Fruit fly (Drosophila melanogaster): ENCODE measurements around the gene CG5418.

Gene CG5418

DNA sequence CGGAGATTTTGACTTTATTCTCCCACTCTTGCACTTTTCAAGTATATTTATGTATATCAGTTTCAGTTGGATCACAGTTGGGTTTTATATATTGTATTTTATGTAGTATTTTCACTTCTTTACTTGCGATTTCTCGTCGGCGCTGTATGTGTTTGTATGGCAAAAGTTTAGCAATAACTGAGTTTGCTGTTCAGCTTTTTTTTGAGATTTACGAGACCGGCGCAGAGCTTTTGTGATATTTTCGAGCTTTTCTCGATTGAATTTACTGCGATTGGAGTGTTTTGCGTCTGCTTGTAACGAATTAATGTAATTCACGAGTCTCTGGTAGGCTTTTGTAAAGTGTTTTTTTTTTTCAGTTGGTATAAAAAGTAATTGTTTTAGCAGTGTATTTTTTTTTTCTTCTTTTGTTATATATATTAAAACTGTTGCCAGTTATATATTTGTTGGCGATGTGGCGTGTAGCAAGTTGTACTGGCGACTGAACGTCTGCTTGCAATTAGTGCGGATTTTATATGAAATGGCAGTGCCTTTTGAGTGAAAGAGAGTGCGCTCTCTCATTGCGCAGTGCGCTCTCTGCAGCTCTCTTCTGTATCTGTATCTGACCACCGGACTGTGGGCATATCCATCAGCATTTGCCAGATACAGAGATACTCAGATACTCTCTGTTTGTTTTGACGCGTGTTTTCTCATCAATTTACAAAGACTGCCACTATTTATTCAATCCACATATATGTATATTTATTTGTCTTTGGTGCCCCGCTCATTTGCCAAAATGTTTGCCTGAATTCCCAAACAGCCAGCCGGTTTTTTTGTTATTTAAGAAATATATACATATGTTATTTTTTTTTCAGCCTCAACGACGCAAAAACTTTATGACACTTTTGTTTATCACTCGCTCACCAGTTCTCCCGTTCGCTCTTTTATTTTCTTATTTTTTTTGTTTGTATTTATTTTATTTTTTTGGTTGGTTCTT is 8.0 kb upstream of the CG5418 start (continued):
- TF ChIP-seq CG7745 (tag; optimal IDR thresholded peaks at IDR 0.05): peak; percentile 15
- TF ChIP-seq tgo (GFP tag; IDR thresholded peaks at IDR 0.05): peak; percentile 30; the same call in 1 of the 3 replicates
- TF ChIP-seq fd96Cb (tag; optimal IDR thresholded peaks at IDR 0.05): no peak
- peak; percentile 90 for TF ChIP-seq Hmr (GFP tag; optimal IDR thresholded peaks at IDR 0.05)
- peak; percentile 57 for TF ChIP-seq CG17359 (tag; optimal IDR thresholded peaks at IDR 0.05)
- TF ChIP-seq CG3163 (GFP tag; optimal IDR thresholded peaks at IDR 0.05): peak; percentile 75
- TF ChIP-seq CG17328 (GFP tag; IDR thresholded peaks at IDR 0.05): peak; percentile 60
- peak; percentile 18; the same call in 2 of the 3 replicates for TF ChIP-seq sr (GFP tag; IDR thresholded peaks at IDR 0.05)
- no peak for TF ChIP-seq CG1602 (GFP tag; optimal IDR thresholded peaks at IDR 0.05)
- TF ChIP-seq Vsx1 (GFP tag; optimal IDR thresholded peaks at IDR 0.05): peak; percentile 69
- TF ChIP-seq cwo (GFP tag; optimal IDR thresholded peaks at IDR 0.05): peak; percentile 75
- TF ChIP-seq scrt (GFP tag; optimal IDR thresholded peaks at IDR 0.05): peak; percentile 74
- TF ChIP-seq D19A (tag; optimal IDR thresholded peaks at IDR 0.05): peak; percentile 79
- TF ChIP-seq CG18599 (GFP tag; optimal IDR thresholded peaks at IDR 0.05): peak; percentile 87
- peak; percentile 13 for TF ChIP-seq tup (GFP tag; optimal IDR thresholded peaks at IDR 0.05)
- peak; percentile 43; the same call in 1 of the 3 replicates for TF ChIP-seq zfh1 (GFP tag; IDR thresholded peaks at IDR 0.05)
- no peak for TF ChIP-seq danr (GFP tag; IDR thresholded peaks at IDR 0.05)
- TF ChIP-seq ems (GFP tag; optimal IDR thresholded peaks at IDR 0.05): no peak
- TF ChIP-seq fd3F (GFP tag; optimal IDR thresholded peaks at IDR 0.05): peak; percentile 43
- peak; percentile 74 for TF ChIP-seq CG5953 (GFP tag; IDR thresholded peaks at IDR 0.05)
- TF ChIP-seq dati (GFP tag; IDR thresholded peaks at IDR 0.05): no peak
- peak; percentile 69 for TF ChIP-seq MTF-1 (GFP tag; optimal IDR thresholded peaks at IDR 0.05; ENCODE audit: borderline replicate concordance)
- peak; percentile 31 for TF ChIP-seq CG13123 (GFP tag; optimal IDR thresholded peaks at IDR 0.05)
- peak; percentile 20 for TF ChIP-seq Mad (GFP tag; optimal IDR thresholded peaks at IDR 0.05)
- TF ChIP-seq Trl (optimal IDR thresholded peaks at IDR 0.05): peak; percentile 99
- TF ChIP-seq Trl (GFP tag; optimal IDR thresholded peaks at IDR 0.05): peak; percentile 70
- peak; percentile 91 for TF ChIP-seq Fer1 (GFP tag; optimal IDR thresholded peaks at IDR 0.05)
- peak; percentile 85 for TF ChIP-seq CG15479 (GFP tag; optimal IDR thresholded peaks at IDR 0.05)
- no peak for TF ChIP-seq hkb (optimal IDR thresholded peaks at IDR 0.05)
- TF ChIP-seq hkb (GFP tag; IDR thresholded peaks at IDR 0.05): peak; percentile 73
- peak; percentile 39; the same call in 1 of the 2 replicates for TF ChIP-seq CG13287 (GFP tag; IDR thresholded peaks at IDR 0.05; ENCODE audit: partially characterized antibody)
- TF ChIP-seq ro (GFP tag; IDR thresholded peaks at IDR 0.05): no peak
- TF ChIP-seq chif (GFP tag; optimal IDR thresholded peaks at IDR 0.05): peak in 1 of 2 experiments; percentile 8
- TF ChIP-seq CG31365 (tag; optimal IDR thresholded peaks at IDR 0.05): peak; percentile 66
- no peak for TF ChIP-seq gsb-n (tag; optimal IDR thresholded peaks at IDR 0.05)
- TF ChIP-seq tx (GFP tag; optimal IDR thresholded peaks at IDR 0.05): no peak
- TF ChIP-seq PHDP (tag; optimal IDR thresholded peaks at IDR 0.05): peak; percentile 61
- no peak for TF ChIP-seq h (optimal IDR thresholded peaks at IDR 0.05)
- peak; percentile 85 for TF ChIP-seq nom (GFP tag; optimal IDR thresholded peaks at IDR 0.05)
- peak; percentile 74 for TF ChIP-seq pros (GFP tag; optimal IDR thresholded peaks at IDR 0.05)
- TF ChIP-seq E2f1 (GFP tag; IDR thresholded peaks at IDR 0.05): no peak
- peak; percentile 36 for TF ChIP-seq CG8281 (tag; optimal IDR thresholded peaks at IDR 0.05)
- peak; percentile 47 for TF ChIP-seq gro (GFP tag; optimal IDR thresholded peaks at IDR 0.05)
- TF ChIP-seq CG1603 (tag; optimal IDR thresholded peaks at IDR 0.05): peak; percentile 26
- TF ChIP-seq toy (GFP tag; IDR thresholded peaks at IDR 0.05): 0 out of 2 replicates have a peak, but pooled peaks have one; percentile 6
- TF ChIP-seq CG12744 (GFP tag; optimal IDR thresholded peaks at IDR 0.05): peak; percentile 52
- TF ChIP-seq CG8944 (GFP tag; optimal IDR thresholded peaks at IDR 0.05): no peak
- peak; percentile 23 for TF ChIP-seq bigmax (GFP tag; optimal IDR thresholded peaks at IDR 0.05)
